Fruit fly (Drosophila melanogaster) whole organism, embryonic: Measurements from ENCODE around the gene LpR1.
A peak's percentile ranks its signal among the peaks of the same experiment; 100 is the strongest.

Experiments used
- Aef1 ChIP-seq: fragments of 200-800 bp; sonication (Bioruptor generic); IDR thresholded peaks from 3 replicates; pipeline ENCODE4 v1.3.6; 2022; ENCODE audit warnings: missing biosample characterization, missing genetic modification characterization
- Antp ChIP-seq: fragments of 200-800 bp; sonication (Bioruptor generic); optimal IDR thresholded peaks from 3 replicates; lab custom pipeline; 2016; ENCODE audit warnings: missing biosample characterization, missing genetic modification characterization
- CG10366 ChIP-seq: fragments of 200-800 bp; sonication (Bioruptor generic); IDR thresholded peaks from 2 replicates; pipeline ENCODE4 v1.3.6; 2022; ENCODE audit warnings: missing biosample characterization, missing genetic modification characterization
- CG12219 ChIP-seq: fragments of 200-800 bp; sonication (Bioruptor generic); optimal IDR thresholded peaks from 3 replicates; lab custom pipeline; 2018; ENCODE audit warnings: missing biosample characterization, mild to moderate bottlenecking, missing genetic modification characterization
- CG14441 ChIP-seq: fragments of 200-800 bp; sonication (Bioruptor generic); IDR thresholded peaks from 2 replicates; pipeline ENCODE4 v1.3.6; 2022; ENCODE audit warnings: missing biosample characterization, missing genetic modification characterization
- CG1647 ChIP-seq: fragments of 200-800 bp; sonication (Bioruptor generic); optimal IDR thresholded peaks from 3 replicates; lab custom pipeline; 2016; ENCODE audit warnings: missing biosample characterization, missing genetic modification characterization
- CG2116 ChIP-seq: fragments of 200-800 bp; sonication (Bioruptor generic); optimal IDR thresholded peaks from 3 replicates; lab custom pipeline; 2018; ENCODE audit warnings: missing biosample characterization, mild to moderate bottlenecking, missing genetic modification characterization
- CG2875 ChIP-seq: fragments of 200-800 bp; sonication (Bioruptor generic); optimal IDR thresholded peaks from 2 replicates; lab custom pipeline; 2017; ENCODE audit warnings: missing biosample characterization, mild to moderate bottlenecking, missing genetic modification characterization, missing genetic modification reagents
- CG31224 ChIP-seq: fragments of 200-800 bp; sonication (Bioruptor generic); IDR thresholded peaks from 2 replicates; pipeline ENCODE4 v1.3.6; 2022; ENCODE audit warnings: missing biosample characterization, missing genetic modification characterization
- CG3163 ChIP-seq: fragments of 200-800 bp; sonication (Bioruptor generic); optimal IDR thresholded peaks from 3 replicates; lab custom pipeline; 2016; ENCODE audit warnings: missing biosample characterization, missing genetic modification characterization
- CG33213 ChIP-seq: fragments of 200-800 bp; sonication (Bioruptor generic); optimal IDR thresholded peaks from 3 replicates; lab custom pipeline; 2016; ENCODE audit warnings: missing biosample characterization, missing genetic modification characterization
- CG3726 ChIP-seq: fragments of 200-800 bp; sonication (Bioruptor generic); IDR thresholded peaks from 3 replicates; pipeline ENCODE4, ENCODE4 v1.3.6; 2022; ENCODE audit warnings: missing biosample characterization, missing genetic modification characterization
- CG4730 ChIP-seq: fragments of 200-800 bp; sonication (Bioruptor generic); IDR thresholded peaks from 2 replicates; pipeline ENCODE4 v1.3.6; 2022; ENCODE audit warnings: missing biosample characterization, missing genetic modification characterization
- CG6813 ChIP-seq: fragments of 200-800 bp; sonication (Bioruptor generic); optimal IDR thresholded peaks from 2 replicates; lab custom pipeline; 2017; ENCODE audit warnings: missing biosample characterization, missing genetic modification characterization, mild to moderate bottlenecking, moderate library complexity, missing genetic modification reagents
- CG7372 ChIP-seq: fragments of 200-800 bp; sonication (Bioruptor generic); IDR thresholded peaks from 2 replicates; pipeline ENCODE4 v1.3.6; 2022; ENCODE audit warnings: missing biosample characterization, missing genetic modification characterization
- CG8388 ChIP-seq: fragments of 200-800 bp; sonication (Bioruptor generic); optimal IDR thresholded peaks from 2 replicates; lab custom pipeline; 2019; ENCODE audit warnings: missing biosample characterization, mild to moderate bottlenecking, missing genetic modification characterization, moderate library complexity
- CG8765 ChIP-seq: fragments of 200-800 bp; sonication (Bioruptor generic); IDR thresholded peaks from 2 replicates; pipeline ENCODE4 v1.3.6; 2022; ENCODE audit warnings: missing biosample characterization, missing genetic modification characterization
- CG9215 ChIP-seq: fragments of 200-800 bp; sonication (Bioruptor generic); IDR thresholded peaks from 2 replicates; pipeline ENCODE4 v1.3.6; 2022; ENCODE audit warnings: missing biosample characterization, missing genetic modification characterization
- Doc2 ChIP-seq: fragments of 200-800 bp; sonication (Bioruptor generic); IDR thresholded peaks from 2 replicates; pipeline ENCODE4 v1.3.6; 2022; ENCODE audit warnings: missing biosample characterization, missing genetic modification characterization
- HLH3B ChIP-seq: fragments of 200-800 bp; sonication (Bioruptor generic); IDR thresholded peaks from 2 replicates; pipeline ENCODE4 v1.3.6; 2022; ENCODE audit warnings: missing biosample characterization, missing genetic modification characterization
- HLH54F ChIP-seq: fragments of 200-800 bp; sonication (Bioruptor generic); optimal IDR thresholded peaks from 3 replicates; lab custom pipeline; 2016; ENCODE audit warnings: missing biosample characterization, missing genetic modification characterization
- Hr39 ChIP-seq: fragments of >200 bp; optimal IDR thresholded peaks from 2 replicates; lab custom pipeline; 2017
- Lhr ChIP-seq: fragments of 200-800 bp; sonication (Bioruptor generic); optimal IDR thresholded peaks from 3 replicates; lab custom pipeline; 2017; ENCODE audit warnings: mild to moderate bottlenecking, missing biosample characterization, missing genetic modification reagents, missing genetic modification characterization
- Lim3 ChIP-seq: fragments of 200-800 bp; sonication (Bioruptor generic); IDR thresholded peaks from 2 replicates; pipeline ENCODE4 v1.3.6; 2022; ENCODE audit warnings: missing biosample characterization, missing genetic modification characterization
- NFAT ChIP-seq: fragments of 200-800 bp; sonication (Bioruptor generic); IDR thresholded peaks from 2 replicates; pipeline ENCODE4 v1.3.6; 2022; ENCODE audit warnings: missing biosample characterization, missing genetic modification characterization
- Ptx1 ChIP-seq: fragments of 200-800 bp; sonication (Bioruptor generic); IDR thresholded peaks from 2 replicates; pipeline ENCODE4 v1.3.6; 2022; ENCODE audit warnings: missing biosample characterization, missing genetic modification characterization
- Rfx ChIP-seq: fragments of 200-800 bp; sonication (Bioruptor generic); IDR thresholded peaks from 2 replicates; pipeline ENCODE4 v1.3.6; 2022; ENCODE audit warnings: missing biosample characterization, missing genetic modification characterization
- Rx ChIP-seq: fragments of 200-800 bp; sonication (Bioruptor generic); IDR thresholded peaks from 2 replicates; pipeline ENCODE4 v1.3.6; 2022; ENCODE audit warnings: missing biosample characterization, missing genetic modification characterization
- TFAM ChIP-seq: fragments of 200-800 bp; sonication (Bioruptor generic); optimal IDR thresholded peaks from 2 replicates; lab custom pipeline; 2017; ENCODE audit warnings: missing biosample characterization, missing genetic modification characterization, inconsistent platforms
- al ChIP-seq: fragments of 200-800 bp; sonication (Bioruptor generic); IDR thresholded peaks from 2 replicates; pipeline ENCODE4 v1.3.6; 2022; ENCODE audit warnings: missing biosample characterization, missing genetic modification characterization
- ato ChIP-seq: fragments of 200-800 bp; sonication (Bioruptor generic); IDR thresholded peaks from 2 replicates; pipeline ENCODE4 v1.3.6; 2022; ENCODE audit warnings: missing biosample characterization, missing genetic modification characterization; ENCODE audit not compliant: partially characterized antibody
- cad ChIP-seq: fragments of >200 bp; optimal IDR thresholded peaks from 2 replicates; lab custom pipeline; 2017; ENCODE audit warnings: missing biosample characterization, missing genetic modification characterization
- corto ChIP-seq: fragments of 200-800 bp; sonication (Bioruptor generic); optimal IDR thresholded peaks from 2 replicates; lab custom pipeline; 2016; ENCODE audit warnings: missing biosample characterization, mild to moderate bottlenecking, missing genetic modification characterization, moderate library complexity
- crol ChIP-seq: fragments of 200-800 bp; sonication (Bioruptor generic); IDR thresholded peaks from 2 replicates; pipeline ENCODE4 v1.3.6; 2022; ENCODE audit warnings: missing biosample characterization, missing genetic modification characterization
- dmrt99B ChIP-seq: fragments of 200-800 bp; sonication (Bioruptor generic); optimal IDR thresholded peaks from 2 replicates; lab custom pipeline; 2018; ENCODE audit warnings: missing biosample characterization, mild to moderate bottlenecking, missing genetic modification characterization, moderate library complexity
- dysf ChIP-seq: fragments of 200-800 bp; sonication (Bioruptor generic); IDR thresholded peaks from 3 replicates; pipeline ENCODE4 v1.3.6; 2022; ENCODE audit warnings: missing biosample characterization, missing genetic modification characterization
- emc ChIP-seq: fragments of 200-800 bp; sonication (Bioruptor generic); optimal IDR thresholded peaks from 2 replicates; lab custom pipeline; 2016; ENCODE audit warnings: missing biosample characterization, missing genetic modification characterization
- ems ChIP-seq: fragments of 200-800 bp; sonication (Bioruptor generic); optimal IDR thresholded peaks from 3 replicates; lab custom pipeline; 2016; ENCODE audit warnings: missing biosample characterization, missing genetic modification characterization
- ewg ChIP-seq: fragments of 200-800 bp; sonication (Bioruptor generic); optimal IDR thresholded peaks from 3 replicates; lab custom pipeline; 2017; ENCODE audit warnings: mild to moderate bottlenecking, missing biosample characterization, missing genetic modification reagents, missing genetic modification characterization
- fru ChIP-seq: fragments of >200 bp; optimal IDR thresholded peaks from 2 replicates; lab custom pipeline; 2017
- fu2 ChIP-seq: fragments of 200-800 bp; sonication (Bioruptor generic); optimal IDR thresholded peaks from 2 replicates; lab custom pipeline; 2016; ENCODE audit warnings: missing biosample characterization, missing genetic modification characterization
- gsb ChIP-seq: fragments of 200-800 bp; sonication (Bioruptor generic); IDR thresholded peaks from 2 replicates; pipeline ENCODE4 v1.3.6; 2022; ENCODE audit warnings: missing biosample characterization, missing genetic modification characterization
- hb ChIP-seq: fragments of 200-800 bp; sonication (Bioruptor generic); IDR thresholded peaks from 3 replicates; pipeline ENCODE4 v1.3.6; 2022; ENCODE audit warnings: missing biosample characterization, missing genetic modification characterization; ENCODE audit not compliant: partially characterized antibody
- kah ChIP-seq: fragments of 200-800 bp; sonication (Bioruptor generic); optimal IDR thresholded peaks from 2 replicates; lab custom pipeline; 2018; ENCODE audit warnings: missing biosample characterization, mild to moderate bottlenecking, missing genetic modification characterization
- lov ChIP-seq, 2 experiments: fragments of 200-800 bp in 1 of 2; fragments of >200 bp in 1 of 2; sonication (Bioruptor generic) in 1 of 2; IDR thresholded peaks in 1 of 2; optimal IDR thresholded peaks in 1 of 2; 2 replicates in 1 of 2; 3 replicates in 1 of 2; pipeline versions ENCODE4 v1.3.6 to Lab custom; 2017 to 2022; ENCODE audit warnings: missing biosample characterization in 1 of 2, missing genetic modification characterization in 1 of 2
- pnt ChIP-seq: fragments of 200-800 bp; sonication (Bioruptor generic); optimal IDR thresholded peaks from 3 replicates; lab custom pipeline; 2016; ENCODE audit warnings: missing biosample characterization, missing genetic modification characterization
- row ChIP-seq: fragments of 200-800 bp; sonication (Bioruptor generic); IDR thresholded peaks from 3 replicates; pipeline ENCODE4 v1.3.6; 2022; ENCODE audit warnings: missing biosample characterization, missing genetic modification characterization
- scrt ChIP-seq: fragments of 200-800 bp; sonication (Bioruptor generic); optimal IDR thresholded peaks from 2 replicates; lab custom pipeline; 2018; ENCODE audit warnings: missing biosample characterization, mild to moderate bottlenecking, missing genetic modification characterization, moderate library complexity
- sim ChIP-seq: fragments of 200-800 bp; sonication (Bioruptor generic); IDR thresholded peaks from 2 replicates; pipeline ENCODE4 v1.3.6; 2022; ENCODE audit warnings: missing biosample characterization, missing genetic modification characterization
- stwl ChIP-seq: fragments of 200-800 bp; sonication (Bioruptor generic); optimal IDR thresholded peaks from 3 replicates; lab custom pipeline; 2018; ENCODE audit warnings: missing biosample characterization, mild to moderate bottlenecking, missing genetic modification characterization, moderate library complexity
- trh ChIP-seq: fragments of 200-800 bp; sonication (Bioruptor generic); optimal IDR thresholded peaks from 2 replicates; lab custom pipeline; 2016; ENCODE audit warnings: missing biosample characterization, missing genetic modification characterization
- zf30C ChIP-seq: fragments of 200-800 bp; sonication (Bioruptor generic); optimal IDR thresholded peaks from 3 replicates; lab custom pipeline; 2018; ENCODE audit warnings: missing biosample characterization, mild to moderate bottlenecking, missing genetic modification characterization

Gene LpR1

DNA sequence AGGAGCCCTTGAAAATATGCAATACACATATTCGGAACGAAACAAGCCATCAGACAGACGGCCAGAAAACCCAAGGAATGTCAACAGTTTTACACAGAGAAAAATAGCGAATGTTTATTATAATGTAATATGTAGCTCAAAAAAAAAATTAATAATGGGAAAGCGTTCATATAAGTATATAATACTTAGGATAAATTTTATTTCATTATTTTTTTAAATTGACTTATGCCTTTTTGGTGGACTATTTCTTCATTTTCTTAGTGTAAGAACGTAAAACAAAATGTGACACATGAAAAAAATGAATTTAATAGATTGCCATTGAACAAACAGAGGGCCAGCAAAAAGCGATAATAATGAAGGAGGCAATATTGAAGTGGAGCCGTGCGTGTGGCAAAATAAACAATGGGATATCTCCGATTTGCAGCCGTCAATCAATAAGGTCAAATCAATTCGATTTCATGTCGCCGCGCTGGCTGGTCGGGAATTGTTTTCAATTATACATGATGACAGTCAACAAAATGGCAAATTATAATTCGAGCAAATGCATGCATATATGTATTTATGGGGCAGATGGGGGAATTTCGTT, 8.0 kb downstream of the LpR1 start (continued):
- TF ChIP-seq CG7372 (GFP tag; lab: Robert Waterston, UW) (0 out of 2 replicates have a peak, but pooled peaks have one; percentile 18), sim (GFP tag; lab: Robert Waterston, UW) (no peak), CG8388 (GFP tag; lab: Kevin White, UChicago) (no peak), row (GFP tag; lab: Robert Waterston, UW) (no peak; the same call in 2 of the 3 replicates), HLH54F (GFP tag; lab: Kevin White, UChicago) (no peak), CG4730 (GFP tag; lab: Robert Waterston, UW) (no peak; the same call in 1 of the 2 replicates), cad (GFP tag; lab: Kevin White, UChicago) (no peak), al (GFP tag; lab: Robert Waterston, UW) (peak; percentile 15; the same call in 1 of the 2 replicates), TFAM (GFP tag; lab: Kevin White, UChicago) (no peak), CG9215 (GFP tag; lab: Robert Waterston, UW) (peak; percentile 49), CG2875 (GFP tag; lab: Kevin White, UChicago) (no peak), Hr39 (no peak), CG2116 (GFP tag; lab: Kevin White, UChicago) (no peak), CG10366 (GFP tag; lab: Robert Waterston, UW) (peak; percentile 11; the same call in 1 of the 2 replicates), Lim3 (GFP tag; lab: Robert Waterston, UW) (no peak), Rfx (peak; percentile 56), pnt (GFP tag; lab: Kevin White, UChicago) (no peak), Rx (GFP tag; lab: Robert Waterston, UW) (no peak), dmrt99B (peak; percentile 26), stwl (no peak), CG6813 (no peak), zf30C (GFP tag; lab: Kevin White, UChicago) (no peak), emc (GFP tag; lab: Kevin White, UChicago) (no peak), crol (GFP tag; lab: Robert Waterston, UW) (no peak), ato (GFP tag; lab: Robert Waterston, UW) (no peak), gsb (GFP tag; lab: Robert Waterston, UW) (no peak), corto (GFP tag; lab: Kevin White, UChicago) (no peak), lov (optimal IDR thresholded peaks at IDR 0.05; lab: Kevin White, UChicago) (no peak), lov (GFP tag; IDR thresholded peaks at IDR 0.05; lab: Robert Waterston, UW) (no peak), fu2 (GFP tag; lab: Kevin White, UChicago) (no peak), kah (no peak), CG14441 (no peak; the same call in 1 of the 2 replicates), ewg (no peak), scrt (GFP tag; lab: Kevin White, UChicago) (no peak), CG12219 (GFP tag; lab: Kevin White, UChicago) (no peak), CG31224 (GFP tag; lab: Robert Waterston, UW) (0 out of 2 replicates have a peak, but pooled peaks have one; percentile 15), Antp (GFP tag; lab: Kevin White, UChicago) (no peak), CG3726 (GFP tag; lab: Robert Waterston, UW) (no peak), Aef1 (GFP tag; lab: Robert Waterston, UW) (no peak), NFAT (GFP tag; lab: Robert Waterston, UW) (no peak), CG3163 (GFP tag; lab: Kevin White, UChicago) (no peak), CG8765 (GFP tag; lab: Robert Waterston, UW) (no peak), CG1647 (GFP tag; lab: Kevin White, UChicago) (no peak), ems (no peak), CG33213 (GFP tag; lab: Kevin White, UChicago) (no peak), dysf (GFP tag; lab: Robert Waterston, UW) (no peak; the same call in 2 of the 3 replicates), HLH3B (GFP tag; lab: Robert Waterston, UW) (no peak), Lhr (GFP tag; lab: Kevin White, UChicago) (no peak), Doc2 (no peak), fru (lab: Kevin White, UChicago) (no peak), Ptx1 (GFP tag; lab: Robert Waterston, UW) (peak; percentile 43), trh (GFP tag; lab: Kevin White, UChicago) (no peak), hb (GFP tag; lab: Robert Waterston, UW) (no peak)
